Worm (Caenorhabditis elegans) whole organism, L3 larva: ENCODE results near the gene Y44A6D.1.

Experiments
- R02D3.7 ChIP-seq: fragments of 150-350 bp; optimal IDR thresholded peaks from 2 replicates; lab custom pipeline; 2014; ENCODE audit warnings: missing biosample characterization, missing genetic modification characterization
- aly-2 ChIP-seq: fragments of 150-350 bp; optimal IDR thresholded peaks from 2 replicates; lab custom pipeline; 2014; ENCODE audit warnings: missing biosample characterization, missing genetic modification characterization
- ama-1 ChIP-seq: fragments of 150-350 bp; optimal IDR thresholded peaks from 2 replicates; lab custom pipeline; 2018
- ceh-16 ChIP-seq: sonication (generic microtip); optimal IDR thresholded peaks from 2 replicates; lab custom pipeline; 2017; ENCODE audit warnings: missing biosample characterization, missing genetic modification characterization
- ceh-28 ChIP-seq: fragments of 150-350 bp; optimal IDR thresholded peaks from 2 replicates; lab custom pipeline; 2014; ENCODE audit warnings: missing biosample characterization, missing genetic modification reagents, missing genetic modification characterization
- ceh-82 ChIP-seq: fragments of 150-350 bp; optimal IDR thresholded peaks from 2 replicates; lab custom pipeline; 2014; ENCODE audit warnings: missing biosample characterization, missing genetic modification characterization
- ceh-9 ChIP-seq: sonication (generic microtip); optimal IDR thresholded peaks from 2 replicates; lab custom pipeline; 2018; ENCODE audit warnings: missing biosample characterization, missing genetic modification characterization
- daf-12 ChIP-seq: fragments of 150-350 bp; optimal IDR thresholded peaks from 2 replicates; lab custom pipeline; 2014; ENCODE audit warnings: missing biosample characterization, missing genetic modification reagents, missing genetic modification characterization
- egl-27 ChIP-seq: sonication (generic microtip); optimal IDR thresholded peaks from 4 replicates; lab custom pipeline; 2017; ENCODE audit warnings: missing biosample characterization, missing genetic modification reagents, missing genetic modification characterization
- elt-1 ChIP-seq: fragments of 150-350 bp; optimal IDR thresholded peaks from 2 replicates; lab custom pipeline; 2014; ENCODE audit warnings: missing biosample characterization, missing genetic modification characterization
- elt-2 ChIP-seq: sonication (generic microtip); optimal IDR thresholded peaks from 2 replicates; lab custom pipeline; 2016; ENCODE audit warnings: missing genetic modification reagents, mild to moderate bottlenecking, missing genetic modification characterization, missing compliant biosample characterization
- elt-3 ChIP-seq, 3 experiments: fragments of 150-350 bp in 1 of 3; sonication (generic microtip) in 2 of 3; optimal IDR thresholded peaks; 2 replicates in 2 of 3; 4 replicates in 1 of 3; lab custom pipeline; 2014 to 2017; ENCODE audit warnings: missing biosample characterization in 3 of 3, missing genetic modification characterization in 3 of 3
- eor-1 ChIP-seq, 2 experiments: fragments of 150-350 bp; optimal IDR thresholded peaks; 2 replicates each; lab custom pipeline; 2014 to 2018; ENCODE audit warnings: missing biosample characterization in 2 of 2, missing genetic modification characterization in 2 of 2
- fkh-10 ChIP-seq: sonication (generic microtip); optimal IDR thresholded peaks from 2 replicates; lab custom pipeline; 2017; ENCODE audit warnings: missing biosample characterization, missing genetic modification reagents, missing genetic modification characterization
- fkh-2 ChIP-seq: fragments of 150-350 bp; optimal IDR thresholded peaks from 2 replicates; lab custom pipeline; 2014; ENCODE audit warnings: missing biosample characterization, missing genetic modification reagents, missing genetic modification characterization
- fos-1 ChIP-seq: fragments of 150-350 bp; optimal IDR thresholded peaks from 2 replicates; lab custom pipeline; 2014; ENCODE audit warnings: missing biosample characterization, missing genetic modification characterization
- hmg-11 ChIP-seq: sonication (generic microtip); optimal IDR thresholded peaks from 2 replicates; lab custom pipeline; 2016; ENCODE audit warnings: missing genetic modification characterization, missing compliant biosample characterization
- jun-1 ChIP-seq: fragments of 150-350 bp; optimal IDR thresholded peaks from 2 replicates; lab custom pipeline; 2014; ENCODE audit warnings: missing biosample characterization, missing genetic modification reagents, missing genetic modification characterization
- lin-15B ChIP-seq: fragments of 150-350 bp; optimal IDR thresholded peaks from 2 replicates; lab custom pipeline; 2014; ENCODE audit warnings: missing biosample characterization, missing genetic modification characterization
- lin-39 ChIP-seq: fragments of 150-350 bp; optimal IDR thresholded peaks from 2 replicates; lab custom pipeline; 2018; ENCODE audit warnings: missing biosample characterization, missing genetic modification reagents, missing genetic modification characterization
- lsy-12 ChIP-seq: sonication (generic microtip); optimal IDR thresholded peaks from 2 replicates; lab custom pipeline; 2016; ENCODE audit warnings: mild to moderate bottlenecking, missing genetic modification characterization, missing compliant biosample characterization
- mdl-1 ChIP-seq: fragments of 150-350 bp; optimal IDR thresholded peaks from 2 replicates; lab custom pipeline; 2014; ENCODE audit warnings: missing biosample characterization, missing genetic modification characterization
- mml-1 ChIP-seq: fragments of 150-350 bp; sonication (generic microtip); optimal IDR thresholded peaks from 3 replicates; lab custom pipeline; 2014; ENCODE audit warnings: missing biosample characterization, missing genetic modification characterization
- nfya-1 ChIP-seq: sonication (generic microtip); optimal IDR thresholded peaks from 2 replicates; lab custom pipeline; 2017; ENCODE audit warnings: missing genetic modification characterization, mild to moderate bottlenecking, missing compliant biosample characterization, antibody characterized with exemption, moderate library complexity; ENCODE audit not compliant: insufficient read depth
- nhr-11 ChIP-seq: fragments of 150-350 bp; optimal IDR thresholded peaks from 2 replicates; lab custom pipeline; 2014; ENCODE audit warnings: missing biosample characterization, missing genetic modification characterization
- nhr-12 ChIP-seq: fragments of 150-350 bp; optimal IDR thresholded peaks from 2 replicates; lab custom pipeline; 2014; ENCODE audit warnings: missing biosample characterization, missing genetic modification characterization
- nhr-23 ChIP-seq: fragments of 150-350 bp; optimal IDR thresholded peaks from 2 replicates; lab custom pipeline; 2014; ENCODE audit warnings: missing biosample characterization, missing genetic modification reagents, missing genetic modification characterization
- nhr-237 ChIP-seq: fragments of 150-350 bp; optimal IDR thresholded peaks from 2 replicates; lab custom pipeline; 2014; ENCODE audit warnings: missing biosample characterization, missing genetic modification characterization
- nhr-25 ChIP-seq: sonication (generic microtip); optimal IDR thresholded peaks from 2 replicates; lab custom pipeline; 2017; ENCODE audit warnings: missing biosample characterization, missing genetic modification characterization
- nhr-28 ChIP-seq: fragments of 150-350 bp; optimal IDR thresholded peaks from 2 replicates; lab custom pipeline; 2014; ENCODE audit warnings: missing biosample characterization, missing genetic modification characterization
- nhr-43 ChIP-seq: sonication (generic microtip); optimal IDR thresholded peaks from 2 replicates; lab custom pipeline; 2016; ENCODE audit warnings: mild to moderate bottlenecking, missing genetic modification characterization, missing compliant biosample characterization; ENCODE audit not compliant: poor library complexity, severe bottlenecking
- nhr-67 ChIP-seq: fragments of 150-350 bp; optimal IDR thresholded peaks from 2 replicates; lab custom pipeline; 2014; ENCODE audit warnings: missing biosample characterization, missing genetic modification characterization
- nhr-77 ChIP-seq: fragments of 150-350 bp; optimal IDR thresholded peaks from 2 replicates; lab custom pipeline; 2014; ENCODE audit warnings: missing biosample characterization, missing genetic modification characterization
- pqm-1 ChIP-seq: fragments of 150-350 bp; optimal IDR thresholded peaks from 2 replicates; lab custom pipeline; 2017; ENCODE audit warnings: missing biosample characterization, missing genetic modification characterization, inconsistent platforms
- sea-2 ChIP-seq: fragments of 150-350 bp; sonication (generic microtip); optimal IDR thresholded peaks from 4 replicates; lab custom pipeline; 2014; ENCODE audit warnings: missing biosample characterization, missing genetic modification reagents, missing genetic modification characterization
- skn-1 ChIP-seq: fragments of 150-350 bp; optimal IDR thresholded peaks from 2 replicates; lab custom pipeline; 2014; ENCODE audit warnings: missing biosample characterization, missing genetic modification characterization
- snpc-4 ChIP-seq: fragments of 150-350 bp; optimal IDR thresholded peaks from 2 replicates; lab custom pipeline; 2014; ENCODE audit warnings: missing biosample characterization, missing genetic modification characterization
- tbx-2 ChIP-seq: sonication (generic microtip); optimal IDR thresholded peaks from 2 replicates; lab custom pipeline; 2016; ENCODE audit warnings: mild to moderate bottlenecking, missing genetic modification characterization, missing compliant biosample characterization
- unc-39 ChIP-seq: sonication (generic microtip); optimal IDR thresholded peaks from 4 replicates; lab custom pipeline; 2017; ENCODE audit warnings: missing biosample characterization, missing genetic modification characterization
- unc-62 ChIP-seq: fragments of 150-350 bp; sonication (generic microtip); optimal IDR thresholded peaks from 4 replicates; lab custom pipeline; 2014; ENCODE audit warnings: missing biosample characterization, missing genetic modification reagents, missing genetic modification characterization
- ztf-4 ChIP-seq: fragments of 150-350 bp; optimal IDR thresholded peaks from 2 replicates; lab custom pipeline; 2014; ENCODE audit warnings: missing biosample characterization, missing genetic modification characterization

The Y44A6D.1 gene

ce11 chrV:20785848-20786225 is 4.0 kb downstream of the Y44A6D.1 start:
- TF ChIP-seq mml-1 (tag; lab: Kevin White, UChicago) (no peak), tbx-2 (no peak), lin-39 (no peak), elt-3 (tag; optimal IDR thresholded peaks at IDR 0.05; lab: Kevin White, UChicago) (no peak), snpc-4 (no peak), nhr-25 (tag; lab: Kevin White, UChicago) (no peak), nhr-237 (tag; lab: Kevin White, UChicago) (no peak), fkh-10 (GFP tag; lab: Kevin White, UChicago) (no peak)
- TF ChIP-seq, all 47 proteins: peak for 0

ce11 chrV:20785050-20785847 is 4.6 kb downstream of the Y44A6D.1 start:
- no peak for TF ChIP-seq ceh-9
- no peak for TF ChIP-seq jun-1
- peak; percentile 53 for TF ChIP-seq aly-2 (tag; lab: Kevin White, UChicago)
- no peak for TF ChIP-seq unc-39 (tag; lab: Kevin White, UChicago)
- TF ChIP-seq ama-1 (lab: Kevin White, UChicago): peak; percentile 1
- peak; percentile 29 for TF ChIP-seq elt-2 (tag; lab: Kevin White, UChicago)
- TF ChIP-seq nhr-23 (tag; lab: Kevin White, UChicago): no peak
- peak; percentile 37 for TF ChIP-seq ceh-28
- TF ChIP-seq nhr-67: no peak
- no peak for TF ChIP-seq fos-1 (tag; lab: Kevin White, UChicago)

ce11 chrV:20783642-20784041 is 6.2 kb downstream of the Y44A6D.1 start:
- TF ChIP-seq sea-2 (GFP tag; lab: Kevin White, UChicago) (no peak), aly-2 (tag; lab: Kevin White, UChicago) (no peak), nhr-77 (tag; lab: Kevin White, UChicago) (no peak), tbx-2 (no peak), ceh-9 (no peak), skn-1 (tag; lab: Kevin White, UChicago) (no peak), ceh-28 (no peak), mml-1 (tag; lab: Kevin White, UChicago) (no peak), egl-27 (tag; lab: Kevin White, UChicago) (no peak), daf-12 (tag; lab: Kevin White, UChicago) (no peak), nhr-237 (tag; lab: Kevin White, UChicago) (no peak), elt-1 (tag; lab: Kevin White, UChicago) (no peak), nhr-12 (tag; lab: Kevin White, UChicago) (no peak), lin-15B (tag; lab: Kevin White, UChicago) (no peak), nhr-67 (no peak), nhr-43 (tag; lab: Kevin White, UChicago) (no peak), elt-2 (tag; lab: Kevin White, UChicago) (no peak), fos-1 (tag; lab: Kevin White, UChicago) (no peak), ceh-82 (tag; lab: Kevin White, UChicago) (no peak)

ce11 chrV:20782188-20782587 is 7.6 kb downstream of the Y44A6D.1 start:
- no peak for TF ChIP-seq pqm-1 (tag; lab: Kevin White, UChicago)
- TF ChIP-seq lin-15B (tag; lab: Kevin White, UChicago): peak; percentile 33
- peak; percentile 3 for TF ChIP-seq ceh-28
- TF ChIP-seq ama-1 (lab: Kevin White, UChicago): peak; percentile 86
- TF ChIP-seq fos-1 (tag; lab: Kevin White, UChicago): no peak
- no peak for TF ChIP-seq ceh-9
- peak; percentile 98 for TF ChIP-seq fkh-10 (GFP tag; lab: Kevin White, UChicago)
- no peak for TF ChIP-seq skn-1 (tag; lab: Kevin White, UChicago)
- TF ChIP-seq mdl-1 (tag; lab: Kevin White, UChicago): peak; percentile 24
- no peak for TF ChIP-seq daf-12 (tag; lab: Kevin White, UChicago)
- TF ChIP-seq lsy-12: peak; percentile 48
- TF ChIP-seq elt-2 (tag; lab: Kevin White, UChicago): no peak
- peak; percentile 87 for TF ChIP-seq nfya-1 (tag; lab: Kevin White, UChicago)
- TF ChIP-seq ztf-4 (tag; lab: Kevin White, UChicago): no peak
- no peak for TF ChIP-seq nhr-67
- TF ChIP-seq egl-27 (tag; lab: Kevin White, UChicago): no peak
- TF ChIP-seq unc-39 (tag; lab: Kevin White, UChicago): no peak
- no peak for TF ChIP-seq unc-62
- TF ChIP-seq hmg-11: peak; percentile 38
- no peak for TF ChIP-seq R02D3.7 (tag; lab: Kevin White, UChicago)
- no peak for TF ChIP-seq nhr-11 (tag; lab: Kevin White, UChicago)
- TF ChIP-seq eor-1 (tag; optimal IDR thresholded peaks at IDR 0.05; lab: Kevin White, UChicago): no peak
- no peak for TF ChIP-seq fkh-2 (tag; lab: Kevin White, UChicago)
- TF ChIP-seq ceh-16 (tag; lab: Kevin White, UChicago): no peak
- TF ChIP-seq lin-39: peak; percentile 33
- TF ChIP-seq nhr-28 (tag; lab: Kevin White, UChicago): no peak
